Worm (Caenorhabditis elegans) whole organism, L1 larva: ENCODE measurements around the gene Y116A8C.37.

Experiments
- C16A3.4 ChIP-seq: fragments of 150-350 bp; optimal IDR thresholded peaks from 2 replicates; lab custom pipeline; 2014; ENCODE audit warnings: missing biosample characterization, missing genetic modification characterization
- aha-1 ChIP-seq: fragments of 150-350 bp; optimal IDR thresholded peaks from 2 replicates; lab custom pipeline; 2014; ENCODE audit warnings: missing biosample characterization, missing genetic modification characterization
- ama-1 ChIP-seq: fragments of 150-350 bp; optimal IDR thresholded peaks from 2 replicates; lab custom pipeline; 2014
- ceh-63 ChIP-seq: fragments of 200-800 bp; sonication (Bioruptor generic); optimal IDR thresholded peaks from 2 replicates; lab custom pipeline; 2018; ENCODE audit warnings: mild to moderate bottlenecking, missing genetic modification characterization, missing compliant biosample characterization
- ceh-8 ChIP-seq: fragments of 200-800 bp; sonication (Bioruptor generic); optimal IDR thresholded peaks from 2 replicates; lab custom pipeline; 2018; ENCODE audit warnings: mild to moderate bottlenecking, missing genetic modification characterization, moderate library complexity, missing compliant biosample characterization
- ceh-88 ChIP-seq: fragments of 200-800 bp; sonication (Bioruptor generic); IDR thresholded peaks from 2 replicates; pipeline ENCODE4 v1.3.6; 2022; ENCODE audit warnings: missing genetic modification characterization, missing compliant biosample characterization
- dpl-1 ChIP-seq, 3 experiments: fragments of 150-350 bp in 2 of 3; sonication (generic microtip) in 1 of 3; optimal IDR thresholded peaks; 2 replicates each; lab custom pipeline; 2014 to 2017; ENCODE audit warnings: missing biosample characterization in 3 of 3, missing genetic modification characterization in 3 of 3, missing genetic modification reagents in 3 of 3
- efl-1 ChIP-seq, 4 experiments: fragments of 150-350 bp; optimal IDR thresholded peaks in 3 of 4; peaks in 1 of 4; 1 replicate in 1 of 4; 2 replicates in 3 of 4; lab custom pipeline; 2014; ENCODE audit warnings: missing biosample characterization in 2 of 4, missing genetic modification characterization in 2 of 4, missing genetic modification reagents in 2 of 4
- efl-3 ChIP-seq: fragments of 200-800 bp; sonication (Bioruptor generic); optimal IDR thresholded peaks from 2 replicates; lab custom pipeline; 2018; ENCODE audit warnings: mild to moderate bottlenecking, missing genetic modification characterization, missing compliant biosample characterization
- fkh-10 ChIP-seq: sonication (generic microtip); optimal IDR thresholded peaks from 2 replicates; lab custom pipeline; 2017; ENCODE audit warnings: missing biosample characterization, missing genetic modification reagents, missing genetic modification characterization
- grh-1 ChIP-seq: fragments of 200-800 bp; sonication (Bioruptor generic); IDR thresholded peaks from 2 replicates; pipeline ENCODE4 v1.3.6; 2022; ENCODE audit warnings: missing genetic modification reagents, missing genetic modification characterization, missing compliant biosample characterization
- hlh-17 ChIP-seq: fragments of 200-800 bp; sonication (Bioruptor generic); optimal IDR thresholded peaks from 2 replicates; lab custom pipeline; 2018; ENCODE audit warnings: missing genetic modification characterization, mild to moderate bottlenecking, missing compliant biosample characterization, moderate library complexity, borderline replicate concordance
- isw-1 ChIP-seq: fragments of 200-800 bp; sonication (Bioruptor generic); IDR thresholded peaks from 2 replicates; pipeline ENCODE4 v1.3.6; 2022; ENCODE audit warnings: missing genetic modification characterization, missing compliant biosample characterization
- jun-1 ChIP-seq: fragments of 150-350 bp; optimal IDR thresholded peaks from 2 replicates; lab custom pipeline; 2014; ENCODE audit warnings: missing biosample characterization, missing genetic modification reagents, missing genetic modification characterization
- lin-14 ChIP-seq: fragments of 200-800 bp; sonication (Bioruptor generic); optimal IDR thresholded peaks from 2 replicates; lab custom pipeline; 2018; ENCODE audit warnings: mild to moderate bottlenecking, missing genetic modification characterization, moderate library complexity, missing compliant biosample characterization
- lin-35 ChIP-seq, 2 experiments: fragments of 150-350 bp; optimal IDR thresholded peaks; 2 replicates each; lab custom pipeline; 2014; ENCODE audit warnings: missing biosample characterization in 2 of 2, missing genetic modification characterization in 2 of 2, missing genetic modification reagents in 2 of 2
- lsy-2 ChIP-seq, 2 experiments: fragments of 150-350 bp; optimal IDR thresholded peaks; 2 replicates each; lab custom pipeline; 2014; ENCODE audit warnings: missing biosample characterization in 2 of 2, missing genetic modification characterization in 2 of 2
- mdl-1 ChIP-seq, 2 experiments: fragments of 150-350 bp; optimal IDR thresholded peaks; 2 replicates each; lab custom pipeline; 2014 to 2017; ENCODE audit warnings: missing biosample characterization in 2 of 2, missing genetic modification characterization in 2 of 2, inconsistent platforms in 1 of 2
- mep-1 ChIP-seq: fragments of 150-350 bp; optimal IDR thresholded peaks from 2 replicates; lab custom pipeline; 2014; ENCODE audit warnings: missing biosample characterization, missing genetic modification characterization
- nhr-12 ChIP-seq: sonication (generic microtip); optimal IDR thresholded peaks from 2 replicates; lab custom pipeline; 2017; ENCODE audit warnings: missing biosample characterization, missing genetic modification characterization
- nhr-19 ChIP-seq: fragments of 200-800 bp; sonication (Bioruptor generic); conservative IDR thresholded peaks from 2 replicates; pipeline ENCODE4 v1.3.6; 2022; ENCODE audit warnings: missing genetic modification characterization, missing compliant biosample characterization
- nhr-71 ChIP-seq: sonication (generic microtip); optimal IDR thresholded peaks from 2 replicates; lab custom pipeline; 2016; ENCODE audit warnings: mild to moderate bottlenecking, missing genetic modification characterization, moderate library complexity, missing compliant biosample characterization
- nhr-76 ChIP-seq: sonication (generic microtip); optimal IDR thresholded peaks from 2 replicates; lab custom pipeline; 2017; ENCODE audit warnings: missing biosample characterization, missing genetic modification characterization
- nhr-85 ChIP-seq: sonication (generic microtip); peaks from one replicate; lab custom pipeline; 2016; ENCODE audit warnings: missing genetic modification characterization, inconsistent platforms, missing compliant biosample characterization
- rnt-1 ChIP-seq: sonication (generic microtip); optimal IDR thresholded peaks from 2 replicates; lab custom pipeline; 2016; ENCODE audit warnings: mild to moderate bottlenecking, missing genetic modification characterization, moderate library complexity, missing compliant biosample characterization
- snpc-4 ChIP-seq: fragments of 150-350 bp; optimal IDR thresholded peaks from 2 replicates; lab custom pipeline; 2014; ENCODE audit warnings: missing biosample characterization, missing genetic modification characterization
- snu-23 ChIP-seq: sonication (generic microtip); optimal IDR thresholded peaks from 2 replicates; lab custom pipeline; 2016; ENCODE audit warnings: missing genetic modification characterization, missing compliant biosample characterization
- sox-4 ChIP-seq: sonication (generic microtip); optimal IDR thresholded peaks from 2 replicates; lab custom pipeline; 2016; ENCODE audit warnings: missing genetic modification characterization, missing compliant biosample characterization
- swsn-7 ChIP-seq: sonication (generic microtip); optimal IDR thresholded peaks from 2 replicates; lab custom pipeline; 2016; ENCODE audit warnings: missing genetic modification characterization, missing compliant biosample characterization
- tbx-2 ChIP-seq: sonication (generic microtip); optimal IDR thresholded peaks from 2 replicates; lab custom pipeline; 2016; ENCODE audit warnings: missing genetic modification characterization, missing compliant biosample characterization
- unc-130 ChIP-seq: fragments of 150-350 bp; optimal IDR thresholded peaks from 2 replicates; lab custom pipeline; 2017; ENCODE audit warnings: missing biosample characterization, missing genetic modification characterization, inconsistent platforms
- unc-30 ChIP-seq: sonication (generic microtip); optimal IDR thresholded peaks from 2 replicates; lab custom pipeline; 2017; ENCODE audit warnings: missing biosample characterization, missing genetic modification characterization
- unc-62 ChIP-seq: fragments of 150-350 bp; optimal IDR thresholded peaks from 2 replicates; lab custom pipeline; 2014; ENCODE audit warnings: missing biosample characterization, missing genetic modification reagents, missing genetic modification characterization
- vab-15 ChIP-seq: sonication (generic microtip); optimal IDR thresholded peaks from 2 replicates; lab custom pipeline; 2017; ENCODE audit warnings: missing genotype, mild to moderate bottlenecking, missing genetic modification characterization, missing compliant biosample characterization
- zag-1 ChIP-seq: fragments of 150-350 bp; optimal IDR thresholded peaks from 2 replicates; lab custom pipeline; 2014; ENCODE audit warnings: missing biosample characterization, missing genetic modification characterization
- ztf-4 ChIP-seq: fragments of 150-350 bp; optimal IDR thresholded peaks from 2 replicates; lab custom pipeline; 2014; ENCODE audit warnings: missing biosample characterization, missing genetic modification characterization

Gene Y116A8C.37

DNA sequence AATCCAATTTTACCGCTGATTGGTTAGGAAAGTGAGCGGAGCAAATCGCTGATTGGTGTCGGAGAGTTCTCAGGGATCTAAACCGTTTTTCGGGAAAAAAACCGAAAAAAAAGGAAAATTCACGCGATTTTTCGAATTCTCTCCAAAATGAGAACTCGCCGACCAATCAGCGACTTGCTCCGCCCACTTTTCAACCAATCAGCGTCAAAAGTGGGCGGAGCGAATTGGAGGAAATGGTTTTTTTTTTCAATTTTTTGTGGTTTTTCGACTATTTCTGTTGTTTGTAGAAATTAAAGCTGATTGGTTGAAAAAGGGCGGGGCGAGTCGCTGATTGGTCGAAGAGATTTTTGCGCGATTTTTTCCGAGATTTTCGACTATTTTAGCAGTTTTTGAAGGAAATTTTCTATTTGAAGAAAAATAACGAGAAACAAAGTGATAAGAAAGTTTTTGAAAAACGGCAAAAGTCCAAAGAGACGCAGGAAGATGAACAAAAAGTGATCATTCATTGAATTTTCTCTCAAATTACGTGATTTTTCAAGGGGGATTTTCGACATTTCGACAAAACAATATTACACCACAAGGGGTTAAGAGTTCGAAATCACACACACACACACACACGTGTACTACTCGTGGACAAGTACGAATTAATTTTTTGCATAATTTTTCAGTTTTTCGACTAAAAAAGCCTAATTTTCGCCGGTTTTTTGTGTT is 30.2 kb downstream of the Y116A8C.37 start:
- TF ChIP-seq lsy-2 (tag; optimal IDR thresholded peaks at IDR 0.05; lab: Kevin White, UChicago) = peak in 1 of 2 experiments; percentile 11
- TF ChIP-seq nhr-12 (tag; lab: Kevin White, UChicago) = no peak
- peak; percentile 17 for TF ChIP-seq nhr-71 (tag; lab: Kevin White, UChicago)
- no peak for TF ChIP-seq isw-1 (GFP tag; lab: Robert Waterston, UW)
- TF ChIP-seq snu-23 = peak; percentile 42
- peak; percentile 34; the same call in 1 of the 2 replicates for TF ChIP-seq nhr-19 (GFP tag; lab: Robert Waterston, UW)
- TF ChIP-seq lin-35 (GFP tag; optimal IDR thresholded peaks at IDR 0.05; lab: Kevin White, UChicago) = peak in 1 of 2 experiments; percentile 15
- TF ChIP-seq rnt-1 (tag; lab: Kevin White, UChicago) = peak; percentile 36
- TF ChIP-seq, all 84 proteins: peak for 6

DNA sequence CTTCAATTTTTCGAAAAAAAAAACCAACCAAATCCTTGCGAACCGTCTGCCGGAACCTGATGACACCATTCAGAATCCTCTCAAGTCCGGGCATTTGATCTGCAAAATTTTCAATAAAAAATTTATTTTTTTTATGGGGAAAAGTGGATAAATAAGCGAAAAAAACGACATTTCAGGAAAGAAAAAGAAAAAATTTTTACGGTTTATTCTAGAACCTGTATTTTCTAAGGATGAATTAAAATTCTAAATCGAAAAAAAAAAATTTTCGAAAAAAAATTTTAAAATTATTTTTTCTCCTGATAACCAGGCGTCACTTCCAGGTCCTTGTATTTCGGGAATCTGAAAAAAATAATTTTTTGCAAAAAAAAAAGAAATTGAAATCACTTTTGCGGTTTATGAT is 30.8 kb downstream of the Y116A8C.37 start, which contains the start of gene bca-2:
Gene bca-2 (minus strand): TSS at position 101 of the 400 bp plus-strand sequence.
- no peak for TF ChIP-seq nhr-76 (tag; lab: Kevin White, UChicago)
- no peak for TF ChIP-seq tbx-2
- TF ChIP-seq aha-1 (tag; lab: Kevin White, UChicago) = no peak
- TF ChIP-seq ceh-63 (GFP tag; lab: Kevin White, UChicago) = no peak
- TF ChIP-seq dpl-1 (GFP tag; optimal IDR thresholded peaks at IDR 0.05; lab: Kevin White, UChicago) = no peak
- no peak for TF ChIP-seq nhr-19 (GFP tag; lab: Robert Waterston, UW)
- no peak for TF ChIP-seq hlh-17 (GFP tag; lab: Kevin White, UChicago)
- TF ChIP-seq grh-1 (GFP tag; lab: Robert Waterston, UW) = no peak
- no peak for TF ChIP-seq swsn-7 (tag; lab: Kevin White, UChicago)
- no peak for TF ChIP-seq vab-15 (tag; lab: Kevin White, UChicago)
- no peak for TF ChIP-seq snu-23
- TF ChIP-seq lsy-2 (tag; optimal IDR thresholded peaks at IDR 0.05; lab: Kevin White, UChicago) = no peak
- no peak for TF ChIP-seq unc-130 (tag; lab: Kevin White, UChicago)
- no peak for TF ChIP-seq unc-30 (tag; lab: Kevin White, UChicago)
- no peak for TF ChIP-seq unc-62 (GFP tag; lab: Kevin White, UChicago)

DNA sequence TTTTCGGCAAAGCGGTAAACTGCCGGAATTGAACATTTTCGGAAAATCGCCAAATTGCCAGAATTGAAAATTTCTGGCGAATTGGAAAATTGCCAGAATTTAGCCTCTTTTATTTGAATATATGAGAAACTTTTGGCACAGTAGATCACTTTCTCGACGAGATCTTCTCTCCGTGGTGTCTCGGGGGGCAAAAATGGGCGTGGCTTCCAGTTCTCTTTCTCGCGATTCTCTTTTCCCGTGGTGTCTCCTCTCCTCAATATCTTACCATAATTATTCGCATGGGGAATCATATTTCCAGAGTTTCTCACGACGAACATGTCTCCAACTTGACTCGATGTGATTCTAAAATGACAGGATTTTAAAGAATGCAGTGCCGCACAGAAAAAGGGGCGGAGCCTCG is 31.8 kb downstream of the Y116A8C.37 start:
- TF ChIP-seq zag-1 (tag; lab: Kevin White, UChicago) = no peak
- TF ChIP-seq efl-1 (optimal IDR thresholded peaks at IDR 0.05; lab: Kevin White, UChicago) = no peak
- peak in 1 of 2 experiments; percentile 43 for TF ChIP-seq efl-1 (GFP tag; optimal IDR thresholded peaks at IDR 0.05 in 1 of 2; lab: Kevin White, UChicago)
- no peak for TF ChIP-seq efl-3 (GFP tag; lab: Kevin White, UChicago)
- no peak for TF ChIP-seq snu-23
- peak; percentile 14 for TF ChIP-seq nhr-85 (tag; lab: Kevin White, UChicago)

DNA sequence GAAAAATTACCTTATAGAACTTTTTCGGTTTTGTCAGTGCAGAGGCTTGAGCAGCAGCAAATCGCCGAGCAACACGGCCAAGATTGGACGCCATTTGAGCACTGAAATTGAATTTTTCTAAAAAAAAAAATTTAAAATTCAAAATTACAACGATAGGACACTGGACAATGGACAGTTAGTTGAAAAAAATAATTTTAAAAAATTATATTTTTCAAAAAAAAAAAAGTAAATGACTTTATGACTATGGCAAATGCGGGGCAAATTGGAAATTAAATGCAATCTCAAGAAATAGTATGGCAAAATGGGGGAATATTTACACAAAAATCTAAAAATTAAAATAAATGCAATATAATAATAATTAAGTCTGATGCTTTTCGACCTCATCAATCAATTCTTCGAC is 34.8 kb downstream of the Y116A8C.37 start, which contains the start of gene Y116A8C.27:
Gene Y116A8C.27 (minus strand): TSS at position 101 of the 400 bp plus-strand sequence.
- TF ChIP-seq mdl-1 (tag; optimal IDR thresholded peaks at IDR 0.05; lab: Kevin White, UChicago) (no peak), sox-4 (tag; lab: Kevin White, UChicago) (no peak), fkh-10 (GFP tag; lab: Kevin White, UChicago) (no peak), swsn-7 (tag; lab: Kevin White, UChicago) (no peak), ama-1 (lab: Kevin White, UChicago) (no peak), jun-1 (no peak)

DNA sequence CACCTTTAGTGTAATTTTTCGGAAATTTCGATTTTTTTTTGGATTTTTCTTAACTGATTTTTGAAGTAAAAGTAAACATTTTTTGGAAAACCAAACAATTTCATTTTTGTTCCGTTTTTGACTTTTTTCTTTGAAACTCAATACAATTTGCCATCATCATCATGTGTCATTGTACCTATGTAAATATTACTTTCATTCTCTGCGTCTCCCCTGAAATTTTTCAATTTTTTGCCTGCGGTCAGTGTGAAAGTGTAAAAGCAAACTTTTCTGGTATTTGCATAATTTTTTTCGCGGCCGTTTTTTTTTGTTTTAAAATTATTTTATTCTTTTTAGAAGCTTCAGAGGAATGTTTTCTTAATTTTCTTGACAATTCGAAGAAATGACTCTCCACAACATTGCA is 37.2 kb downstream of the Y116A8C.37 start, which contains the start of gene Y116A8C.29:
Gene Y116A8C.29 (plus strand): TSS at position 328 of the 400 bp plus-strand sequence.
- TF ChIP-seq C16A3.4 (tag; lab: Kevin White, UChicago) (no peak), efl-1 (optimal IDR thresholded peaks at IDR 0.05; lab: Kevin White, UChicago) (no peak), efl-1 (GFP tag; optimal IDR thresholded peaks at IDR 0.05 in 1 of 2; lab: Kevin White, UChicago) (peak in 1 of 2 experiments; percentile 89), snpc-4 (tag; lab: Kevin White, UChicago) (no peak), ztf-4 (tag; lab: Kevin White, UChicago) (no peak), mep-1 (tag; lab: Kevin White, UChicago) (peak; percentile 2), ceh-8 (GFP tag; lab: Kevin White, UChicago) (no peak), swsn-7 (tag; lab: Kevin White, UChicago) (no peak), lin-35 (GFP tag; optimal IDR thresholded peaks at IDR 0.05; lab: Kevin White, UChicago) (peak in 1 of 2 experiments; percentile 24), lin-14 (no peak), ceh-88 (GFP tag; lab: Robert Waterston, UW) (no peak)
- TF ChIP-seq, all 84 proteins: peak for 3
